Fruit fly (Drosophila melanogaster): ENCODE results near the gene CG33777.

- TF ChIP-seq insv (GFP tag; optimal IDR thresholded peaks at IDR 0.05) (no peak), CG18764 (GFP tag; optimal IDR thresholded peaks at IDR 0.05) (no peak), CG31388 (GFP tag; optimal IDR thresholded peaks at IDR 0.05) (no peak)
Observed at dm6 chr3L:4544633-4545032, 10.4 kb downstream of the CG33777 start.

Data from whole organism, embryonic.